Worm (Caenorhabditis elegans): ENCODE measurements around the gene W07G1.7.

The W07G1.7 gene

ce11 chrII:13976161-13976560 lies 10.0 kb upstream of the W07G1.7 start, which contains the start of gene Y39G8B.2:
Gene Y39G8B.2 (minus strand): TSS chrII:13976221.
- TF ChIP-seq ceh-18 (tag; optimal IDR thresholded peaks at IDR 0.05) (peak; percentile 65), madf-2 (tag; optimal IDR thresholded peaks at IDR 0.05) (peak; percentile 41), elt-2 (tag; optimal IDR thresholded peaks at IDR 0.05) (peak; percentile 59), unc-42 (tag; optimal IDR thresholded peaks at IDR 0.05) (peak; percentile 57), eyg-1 (tag; optimal IDR thresholded peaks at IDR 0.05) (peak; percentile 2), ceh-34 (tag; optimal IDR thresholded peaks at IDR 0.05) (peak; percentile 76), K09A11.1 (tag; optimal IDR thresholded peaks at IDR 0.05; ENCODE audit: insufficient read depth) (peak; percentile 33), nfya-1 (tag; optimal IDR thresholded peaks at IDR 0.05) (peak; percentile 81), pros-1 (tag; optimal IDR thresholded peaks at IDR 0.05) (peak; percentile 36), ceh-45 (GFP tag; IDR thresholded peaks at IDR 0.05) (no peak), lin-11 (tag; optimal IDR thresholded peaks at IDR 0.05) (peak; percentile 9), ztf-16 (tag; optimal IDR thresholded peaks at IDR 0.05) (peak; percentile 56), tbx-2 (tag; optimal IDR thresholded peaks at IDR 0.05) (peak; percentile 69), fkh-6 (tag; optimal IDR thresholded peaks at IDR 0.05) (no peak), unc-86 (tag; optimal IDR thresholded peaks at IDR 0.05) (peak; percentile 2), ceh-48 (tag; optimal IDR thresholded peaks at IDR 0.05) (peak; percentile 26), C08G9.2 (tag; optimal IDR thresholded peaks at IDR 0.05) (peak; percentile 48), sdc-2 (tag; optimal IDR thresholded peaks at IDR 0.05) (peak; percentile 9), pat-9 (tag; optimal IDR thresholded peaks at IDR 0.05) (peak; percentile 8), ceh-30 (tag; optimal IDR thresholded peaks at IDR 0.05) (peak; percentile 1), ceh-6 (GFP tag; optimal IDR thresholded peaks at IDR 0.05) (peak; percentile 34), ref-2 (tag; optimal IDR thresholded peaks at IDR 0.05) (peak; percentile 82), syd-9 (tag; optimal IDR thresholded peaks at IDR 0.05) (peak; percentile 52), pqm-1 (tag; optimal IDR thresholded peaks at IDR 0.05) (no peak), ceh-19 (GFP tag; optimal IDR thresholded peaks at IDR 0.05) (no peak), hlh-30 (tag; optimal IDR thresholded peaks at IDR 0.05; ENCODE audit: insufficient read depth) (peak; percentile 32), rnt-1 (tag; optimal IDR thresholded peaks at IDR 0.05) (peak; percentile 36), hlh-6 (tag; optimal IDR thresholded peaks at IDR 0.05) (no peak), pag-3 (tag; optimal IDR thresholded peaks at IDR 0.05; ENCODE audit: borderline replicate concordance) (peak; percentile 12), dve-1 (tag; optimal IDR thresholded peaks at IDR 0.05) (peak; percentile 59), odd-2 (tag; optimal IDR thresholded peaks at IDR 0.05) (no peak), ceh-14 (tag; optimal IDR thresholded peaks at IDR 0.05) (peak; percentile 55), gmeb-2 (tag; optimal IDR thresholded peaks at IDR 0.05) (peak; percentile 20), ceh-31 (tag; optimal IDR thresholded peaks at IDR 0.05) (peak; percentile 72), pha-4 (tag; optimal IDR thresholded peaks at IDR 0.05) (no peak), hlh-13 (GFP tag; optimal IDR thresholded peaks at IDR 0.05) (no peak), K02D7.2 (tag; optimal IDR thresholded peaks at IDR 0.05) (no peak), sox-4 (tag; optimal IDR thresholded peaks at IDR 0.05) (peak; percentile 30)

DNA sequence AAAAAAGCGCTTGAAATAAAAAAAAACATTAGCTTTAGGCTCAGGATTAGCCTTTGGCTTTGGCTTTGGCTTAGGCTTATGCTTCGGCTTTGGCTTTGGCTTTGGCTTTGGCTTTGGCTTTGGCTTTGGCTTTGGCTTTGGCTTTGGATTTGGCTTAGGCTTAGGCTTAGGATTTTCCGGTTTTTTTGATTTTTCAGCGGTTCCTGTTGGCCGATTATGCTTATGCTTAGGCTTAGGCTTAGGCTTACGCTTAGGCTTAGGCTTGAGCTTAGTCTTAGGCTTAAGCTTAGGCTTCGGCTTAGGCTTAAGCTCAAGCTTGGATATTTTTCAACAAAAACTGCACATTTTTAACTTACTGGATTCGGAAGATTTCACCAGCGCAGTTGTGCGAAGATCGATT lies 8.0 kb upstream of the W07G1.7 start:
- TF ChIP-seq ceh-22 (tag; optimal IDR thresholded peaks at IDR 0.05): no peak
- TF ChIP-seq ref-2 (tag; optimal IDR thresholded peaks at IDR 0.05): no peak
- peak; percentile 45 for TF ChIP-seq dve-1 (tag; optimal IDR thresholded peaks at IDR 0.05)
- no peak for TF ChIP-seq C08G9.2 (tag; optimal IDR thresholded peaks at IDR 0.05)

- TF ChIP-seq unc-55 (GFP tag; optimal IDR thresholded peaks at IDR 0.05) (no peak), hlh-13 (GFP tag; optimal IDR thresholded peaks at IDR 0.05) (no peak)
Observed at ce11 chrII:13973514-13973913, 7.4 kb upstream of the W07G1.7 start, which contains the start of gene Y39G8B.1. Gene Y39G8B.1 (minus strand): TSS chrII:13973812.

Data from whole organism, late embryonic.